Fruit fly (Drosophila melanogaster) whole organism: Measurements from ENCODE around the gene Cpr78Cb.

ENCODE experiments used
- CG8478 ChIP-seq: fragments of >200 bp; optimal IDR thresholded peaks from 2 replicates; lab custom pipeline; 2018; ENCODE audit warnings: inconsistent platforms
- Dll ChIP-seq: fragments of >200 bp; optimal IDR thresholded peaks from 2 replicates; lab custom pipeline; 2017
- EcR ChIP-seq, 2 experiments: fragments of >200 bp; optimal IDR thresholded peaks; 2 replicates each; lab custom pipeline; 2017; ENCODE audit warnings: missing biosample characterization in 2 of 2, missing genetic modification characterization in 2 of 2, missing genetic modification reagents in 2 of 2
- pan ChIP-seq: fragments of >200 bp; optimal IDR thresholded peaks from 2 replicates; lab custom pipeline; 2017
- psq ChIP-seq: fragments of >200 bp; optimal IDR thresholded peaks from 2 replicates; lab custom pipeline; 2017
- usp ChIP-seq: fragments of >200 bp; optimal IDR thresholded peaks from 2 replicates; lab custom pipeline; 2017; ENCODE audit warnings: missing biosample characterization, missing genetic modification characterization, mixed read lengths

Cpr78Cb gene

dm6 chr3L:21321807-21322503 is 27.7 kb downstream of the Cpr78Cb start:
- TF ChIP-seq usp (no peak), Dll (lab: Kevin White, UChicago) (no peak), EcR (GFP tag; optimal IDR thresholded peaks at IDR 0.05; lab: Kevin White, UChicago) (no peak), pan (lab: Kevin White, UChicago) (no peak), CG8478 (lab: Kevin White, UChicago) (no peak), psq (no peak)

dm6 chr3L:21324724-21325123 is 30.4 kb downstream of the Cpr78Cb start:
- no peak for TF ChIP-seq Dll (lab: Kevin White, UChicago)
- TF ChIP-seq CG8478 (lab: Kevin White, UChicago) = no peak
- TF ChIP-seq usp = no peak
- no peak for TF ChIP-seq EcR (GFP tag; optimal IDR thresholded peaks at IDR 0.05; lab: Kevin White, UChicago)
- TF ChIP-seq pan (lab: Kevin White, UChicago) = no peak
- no peak for TF ChIP-seq psq

DNA sequence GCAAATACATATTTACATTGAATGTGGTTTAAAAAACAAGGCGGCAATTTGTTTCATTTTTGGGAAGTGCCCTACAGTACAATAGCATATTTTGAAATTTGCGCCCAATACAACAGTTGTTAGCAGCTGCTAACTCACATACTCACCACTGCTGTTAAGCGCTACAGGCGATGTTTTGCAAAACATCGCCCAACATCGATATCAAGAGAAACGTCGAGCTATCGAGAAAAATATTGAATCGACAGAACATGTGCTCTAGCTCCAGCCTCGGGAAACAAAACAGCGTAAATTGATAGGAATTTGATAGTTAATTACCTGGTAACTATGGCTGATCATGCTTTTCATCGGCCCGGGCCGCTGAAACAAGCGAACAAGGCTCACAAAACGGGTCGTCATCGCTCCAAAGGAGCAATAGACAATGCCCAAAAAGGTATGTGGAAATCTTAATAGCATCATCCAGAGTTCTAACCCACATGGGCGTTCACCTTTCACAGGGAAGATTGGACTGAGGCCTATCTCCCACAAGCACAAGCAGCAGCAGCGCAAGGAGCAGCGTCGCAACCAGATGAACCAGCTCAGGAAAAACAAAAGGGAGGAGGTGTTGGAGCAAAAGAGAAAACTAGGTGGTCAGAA is 40.8 kb downstream of the Cpr78Cb start, which contains the start of gene Tsr1:
Gene Tsr1, plus strand, starts transcription at position 217 of the 633 bp plus-strand sequence.
- TF ChIP-seq CG8478 (lab: Kevin White, UChicago) = no peak

dm6 chr3L:21342592-21342991 is 48.3 kb downstream of the Cpr78Cb start:
- TF ChIP-seq CG8478 (lab: Kevin White, UChicago) (no peak), psq (no peak), EcR (GFP tag; optimal IDR thresholded peaks at IDR 0.05; lab: Kevin White, UChicago) (no peak), pan (lab: Kevin White, UChicago) (no peak)

- no peak for TF ChIP-seq CG8478 (lab: Kevin White, UChicago)
- no peak for TF ChIP-seq Dll (lab: Kevin White, UChicago)
Observed at dm6 chr3L:21343254-21344083, 49.2 kb downstream of the Cpr78Cb start, which contains the start of the genes Tbc1d8-9 and CG32436. Tbc1d8-9 (minus strand) TSS chr3L:21343716. CG32436 (plus strand) TSS chr3L:21344033.
